Worm (Caenorhabditis elegans) whole organism, L4 larva: ENCODE measurements around the gene B0334.4.

ENCODE experiments used
- F26F4.8 ChIP-seq: fragments of 200-800 bp; sonication (Bioruptor generic); conservative IDR thresholded peaks from 2 replicates; pipeline ENCODE4 v1.3.6; 2022; ENCODE audit warnings: missing genetic modification characterization, missing compliant biosample characterization
- F49E8.2 ChIP-seq: sonication (generic microtip); optimal IDR thresholded peaks from 2 replicates; lab custom pipeline; 2016; ENCODE audit warnings: missing compliant biosample characterization, mild to moderate bottlenecking, missing genetic modification characterization, borderline replicate concordance
- R02D3.7 ChIP-seq: fragments of 150-350 bp; sonication (generic microtip); optimal IDR thresholded peaks from 3 replicates; lab custom pipeline; 2014; ENCODE audit warnings: missing biosample characterization, missing genetic modification characterization
- Y75B8A.6 ChIP-seq: fragments of 200-800 bp; sonication (Bioruptor generic); IDR thresholded peaks from 2 replicates; pipeline ENCODE4 v1.3.6; 2022; ENCODE audit warnings: missing genetic modification reagents, missing genetic modification characterization, missing compliant biosample characterization
- aha-1 ChIP-seq: fragments of 150-350 bp; peaks from one replicate; lab custom pipeline; 2014; ENCODE audit warnings: missing biosample characterization, missing genetic modification characterization
- arid-1 ChIP-seq: fragments of 200-800 bp; sonication (Bioruptor generic); conservative IDR thresholded peaks from 2 replicates; pipeline ENCODE4 v1.3.6; 2022; ENCODE audit warnings: missing genetic modification reagents, missing genetic modification characterization, missing compliant biosample characterization
- ceh-28 ChIP-seq: fragments of 150-350 bp; optimal IDR thresholded peaks from 2 replicates; lab custom pipeline; 2014; ENCODE audit warnings: missing biosample characterization, missing genetic modification reagents, missing genetic modification characterization
- ceh-32 ChIP-seq: sonication (generic microtip); optimal IDR thresholded peaks from 2 replicates; lab custom pipeline; 2016; ENCODE audit warnings: mild to moderate bottlenecking, missing genetic modification characterization, missing compliant biosample characterization; ENCODE audit not compliant: poor library complexity
- ceh-44 ChIP-seq: fragments of 200-800 bp; sonication (Bioruptor generic); IDR thresholded peaks from 2 replicates; pipeline ENCODE4 v1.3.6; 2022; ENCODE audit warnings: missing genetic modification reagents, missing genetic modification characterization, missing compliant biosample characterization
- cey-2 ChIP-seq: sonication (generic microtip); optimal IDR thresholded peaks from 3 replicates; lab custom pipeline; 2017; ENCODE audit warnings: missing genetic modification characterization, mild to moderate bottlenecking, missing compliant biosample characterization, antibody characterized with exemption, borderline replicate concordance; ENCODE audit not compliant: insufficient read depth
- daf-16 ChIP-seq, 3 experiments: sonication (generic microtip); optimal IDR thresholded peaks; 2 replicates each; lab custom pipeline; 2016 to 2017; ENCODE audit warnings: missing genetic modification characterization in 3 of 3, missing genetic modification reagents in 3 of 3, mild to moderate bottlenecking in 2 of 3, missing compliant biosample characterization in 2 of 3, missing biosample characterization in 1 of 3, moderate library complexity in 1 of 3
- daf-19 ChIP-seq: fragments of 200-800 bp; sonication (Bioruptor generic); conservative IDR thresholded peaks from 2 replicates; pipeline ENCODE4 v1.3.6; 2022; ENCODE audit warnings: missing genetic modification characterization, missing compliant biosample characterization
- dpl-1 ChIP-seq: fragments of 150-350 bp; optimal IDR thresholded peaks from 2 replicates; lab custom pipeline; 2014; ENCODE audit warnings: missing biosample characterization, missing genetic modification reagents, missing genetic modification characterization
- duxl-1 ChIP-seq: sonication (generic microtip); optimal IDR thresholded peaks from 2 replicates; lab custom pipeline; 2016; ENCODE audit warnings: mild to moderate bottlenecking, missing genetic modification characterization, moderate library complexity, missing compliant biosample characterization; ENCODE audit not compliant: poor library complexity
- egl-27 ChIP-seq: sonication (generic microtip); optimal IDR thresholded peaks from 3 replicates; lab custom pipeline; 2017; ENCODE audit warnings: missing biosample characterization, missing genetic modification reagents, missing genetic modification characterization
- egl-43 ChIP-seq: fragments of 200-800 bp; sonication (Bioruptor generic); IDR thresholded peaks from 2 replicates; pipeline ENCODE4 v1.3.6; 2022; ENCODE audit warnings: missing genetic modification reagents, missing genetic modification characterization, missing compliant biosample characterization
- gei-8 ChIP-seq: fragments of 200-800 bp; sonication (Bioruptor generic); optimal IDR thresholded peaks from 2 replicates; lab custom pipeline; 2018; ENCODE audit warnings: mild to moderate bottlenecking, missing genetic modification characterization, missing compliant biosample characterization
- hif-1 ChIP-seq, 2 experiments: sonication (generic microtip); optimal IDR thresholded peaks; 2 replicates each; lab custom pipeline; 2016 to 2017; ENCODE audit warnings: missing compliant biosample characterization in 2 of 2, missing genetic modification characterization in 2 of 2, missing genetic modification reagents in 2 of 2, missing genotype in 2 of 2, mild to moderate bottlenecking in 1 of 2
- hlh-11 ChIP-seq: fragments of 200-800 bp; sonication (Bioruptor generic); optimal IDR thresholded peaks from 2 replicates; lab custom pipeline; 2018; ENCODE audit warnings: mild to moderate bottlenecking, missing genetic modification characterization, missing compliant biosample characterization
- hlh-30 ChIP-seq: sonication (generic microtip); optimal IDR thresholded peaks from 2 replicates; lab custom pipeline; 2017; ENCODE audit warnings: antibody characterized with exemption, mild to moderate bottlenecking, missing genetic modification characterization, missing compliant biosample characterization; ENCODE audit not compliant: insufficient read depth
- lin-29 ChIP-seq: fragments of 200-800 bp; sonication (Bioruptor generic); IDR thresholded peaks from 2 replicates; pipeline ENCODE4 v1.3.6; 2022; ENCODE audit warnings: missing genetic modification reagents, missing genetic modification characterization, missing compliant biosample characterization
- lsy-2 ChIP-seq, 2 experiments: fragments of 150-350 bp in 1 of 2; sonication (generic microtip) in 1 of 2; optimal IDR thresholded peaks; 2 replicates each; lab custom pipeline; 2014 to 2017; ENCODE audit warnings: missing biosample characterization in 2 of 2, missing genetic modification characterization in 2 of 2
- madf-9 ChIP-seq: fragments of 200-800 bp; sonication (Bioruptor generic); conservative IDR thresholded peaks from 2 replicates; pipeline ENCODE4 v1.3.6; 2022; ENCODE audit warnings: missing genetic modification reagents, missing genetic modification characterization, missing compliant biosample characterization
- mdl-1 ChIP-seq, 2 experiments: fragments of 150-350 bp in 1 of 2; sonication (generic microtip) in 1 of 2; optimal IDR thresholded peaks; 2 replicates each; lab custom pipeline; 2014 to 2017; ENCODE audit warnings: missing biosample characterization in 2 of 2, missing genetic modification characterization in 2 of 2
- mep-1 ChIP-seq: fragments of 150-350 bp; sonication (generic microtip); optimal IDR thresholded peaks from 3 replicates; lab custom pipeline; 2014; ENCODE audit warnings: missing biosample characterization, missing genetic modification characterization
- mes-2 ChIP-seq: sonication (generic microtip); optimal IDR thresholded peaks from 2 replicates; lab custom pipeline; 2016; ENCODE audit warnings: missing genotype, mild to moderate bottlenecking, missing genetic modification characterization, missing compliant biosample characterization; ENCODE audit not compliant: poor library complexity, severe bottlenecking
- mxl-3 ChIP-seq: fragments of 200-800 bp; sonication (Bioruptor generic); optimal IDR thresholded peaks from 2 replicates; lab custom pipeline; 2018; ENCODE audit warnings: mild to moderate bottlenecking, missing genetic modification characterization, missing compliant biosample characterization
- nhr-10 ChIP-seq: fragments of 150-350 bp; optimal IDR thresholded peaks from 2 replicates; lab custom pipeline; 2014; ENCODE audit warnings: missing biosample characterization, missing genetic modification characterization
- nhr-102 ChIP-seq: sonication (generic microtip); optimal IDR thresholded peaks from 2 replicates; lab custom pipeline; 2016; ENCODE audit warnings: mild to moderate bottlenecking, missing genetic modification characterization, moderate library complexity, missing compliant biosample characterization
- nhr-25 ChIP-seq: sonication (generic microtip); optimal IDR thresholded peaks from 2 replicates; lab custom pipeline; 2017; ENCODE audit warnings: missing genetic modification characterization, mild to moderate bottlenecking, missing compliant biosample characterization, antibody characterized with exemption, moderate library complexity, borderline replicate concordance; ENCODE audit not compliant: insufficient read depth
- nhr-42 ChIP-seq: fragments of 200-800 bp; sonication (Bioruptor generic); IDR thresholded peaks from 2 replicates; pipeline ENCODE4 v1.3.6; 2022; ENCODE audit warnings: missing genetic modification characterization, missing compliant biosample characterization
- nhr-6 ChIP-seq: fragments of 150-350 bp; optimal IDR thresholded peaks from 2 replicates; lab custom pipeline; 2014; ENCODE audit warnings: missing biosample characterization, missing genetic modification characterization
- php-3 ChIP-seq: fragments of 200-800 bp; sonication (Bioruptor generic); IDR thresholded peaks from 2 replicates; pipeline ENCODE4 v1.3.6; 2022; ENCODE audit warnings: missing genetic modification reagents, missing genetic modification characterization, missing compliant biosample characterization
- rbr-2 ChIP-seq: sonication (generic microtip); optimal IDR thresholded peaks from 2 replicates; lab custom pipeline; 2016; ENCODE audit warnings: missing genotype, missing genetic modification characterization, missing compliant biosample characterization
- saeg-2 ChIP-seq: fragments of 200-800 bp; sonication (Bioruptor generic); IDR thresholded peaks from 2 replicates; pipeline ENCODE4 v1.3.6; 2022; ENCODE audit warnings: missing genetic modification reagents, missing genetic modification characterization, missing compliant biosample characterization
- skn-1 ChIP-seq: fragments of 150-350 bp; optimal IDR thresholded peaks from 2 replicates; lab custom pipeline; 2014; ENCODE audit warnings: missing biosample characterization, missing genetic modification characterization
- snpc-1.2 ChIP-seq: fragments of 200-800 bp; sonication (Bioruptor generic); IDR thresholded peaks from 2 replicates; pipeline ENCODE4 v1.3.6; 2022; ENCODE audit warnings: missing genetic modification reagents, missing genetic modification characterization, missing compliant biosample characterization
- spr-1 ChIP-seq: sonication (generic microtip); optimal IDR thresholded peaks from 2 replicates; lab custom pipeline; 2016; ENCODE audit warnings: mild to moderate bottlenecking, missing genetic modification characterization, missing compliant biosample characterization
- spr-3 ChIP-seq: fragments of 200-800 bp; sonication (Bioruptor generic); optimal IDR thresholded peaks from 2 replicates; lab custom pipeline; 2018; ENCODE audit warnings: mild to moderate bottlenecking, missing genetic modification characterization, missing compliant biosample characterization
- unc-130 ChIP-seq: sonication (generic microtip); optimal IDR thresholded peaks from 2 replicates; lab custom pipeline; 2016; ENCODE audit warnings: missing genetic modification reagents, missing genetic modification characterization, missing compliant biosample characterization
- unc-62 ChIP-seq, 3 experiments: fragments of 150-350 bp in 1 of 3; sonication (generic microtip); optimal IDR thresholded peaks in 2 of 3; peaks in 1 of 3; 1 replicate in 1 of 3; 2 replicates in 2 of 3; lab custom pipeline; 2014 to 2017; ENCODE audit warnings: missing biosample characterization in 3 of 3, missing genetic modification characterization in 3 of 3, missing genetic modification reagents in 3 of 3, missing genotype in 1 of 3
- zfp-2 ChIP-seq: sonication (generic microtip); optimal IDR thresholded peaks from 2 replicates; lab custom pipeline; 2016; ENCODE audit warnings: mild to moderate bottlenecking, missing genetic modification characterization, missing compliant biosample characterization
- zfp-3 ChIP-seq: fragments of 200-800 bp; sonication (Bioruptor generic); conservative IDR thresholded peaks from 2 replicates; pipeline ENCODE4 v1.3.6; 2022; ENCODE audit warnings: missing genetic modification reagents, missing genetic modification characterization, missing compliant biosample characterization
- zip-2 ChIP-seq: fragments of 150-350 bp; optimal IDR thresholded peaks from 2 replicates; lab custom pipeline; 2014; ENCODE audit warnings: missing biosample characterization, missing genetic modification characterization
- ztf-7 ChIP-seq: fragments of 150-350 bp; optimal IDR thresholded peaks from 2 replicates; lab custom pipeline; 2014; ENCODE audit warnings: missing biosample characterization, missing genetic modification characterization

Gene B0334.4

ce11 chrII:11463899-11464298 is 31.6 kb upstream of the B0334.4 start:
- TF ChIP-seq spr-3 (GFP tag; lab: Kevin White, UChicago) (no peak), ceh-44 (no peak), lin-29 (no peak), R02D3.7 (tag; lab: Kevin White, UChicago) (peak; percentile 72), mes-2 (tag; lab: Kevin White, UChicago) (peak; percentile 76), daf-19 (GFP tag; lab: Robert Waterston, UW) (no peak), unc-130 (GFP tag; lab: Kevin White, UChicago) (peak; percentile 5), mxl-3 (no peak), Y75B8A.6 (GFP tag; lab: Robert Waterston, UW) (no peak), cey-2 (no peak), nhr-42 (GFP tag; lab: Robert Waterston, UW) (no peak), zfp-3 (GFP tag; lab: Robert Waterston, UW) (no peak), zip-2 (tag; lab: Kevin White, UChicago) (no peak), madf-9 (GFP tag; lab: Robert Waterston, UW) (no peak), F26F4.8 (GFP tag; lab: Robert Waterston, UW) (no peak), egl-27 (no peak)

ce11 chrII:11464427-11464944 is 31.0 kb upstream of the B0334.4 start, which contains the start of the genes aars-1 and rga-1:
TSS of gene aars-1 (minus strand) at chrII:11464497.
TSS of gene rga-1 (plus strand) at chrII:11464894.
- no peak for TF ChIP-seq snpc-1.2 (GFP tag; lab: Robert Waterston, UW)
- peak; percentile 54 for TF ChIP-seq zip-2 (tag; lab: Kevin White, UChicago)
- no peak for TF ChIP-seq zfp-2 (tag; lab: Kevin White, UChicago)
- peak; percentile 96 for TF ChIP-seq aha-1 (tag; lab: Kevin White, UChicago)
- 0 out of 2 replicates have a peak, but pooled peaks have one; percentile 12 for TF ChIP-seq arid-1 (GFP tag; lab: Robert Waterston, UW)
- peak; percentile 67 for TF ChIP-seq mep-1
- no peak for TF ChIP-seq ztf-7 (tag; lab: Kevin White, UChicago)
- peak; percentile 31 for TF ChIP-seq nhr-10
- TF ChIP-seq nhr-102 (tag; lab: Kevin White, UChicago) = peak; percentile 30
- TF ChIP-seq daf-19 (GFP tag; lab: Robert Waterston, UW) = no peak
- TF ChIP-seq mdl-1 (tag; optimal IDR thresholded peaks at IDR 0.05; lab: Kevin White, UChicago) = peak in 1 of 2 experiments; percentile 82
- peak in 1 of 2 experiments; percentile 19 for TF ChIP-seq hif-1 (tag; optimal IDR thresholded peaks at IDR 0.05; lab: Kevin White, UChicago)
- TF ChIP-seq duxl-1 (tag; lab: Kevin White, UChicago) = no peak
- no peak for TF ChIP-seq nhr-25 (tag; lab: Kevin White, UChicago)
- peak in 1 of 2 experiments; percentile 3 for TF ChIP-seq daf-16 (GFP tag; optimal IDR thresholded peaks at IDR 0.05; lab: Kevin White, UChicago)
- peak; percentile 68 for TF ChIP-seq daf-16 (tag; optimal IDR thresholded peaks at IDR 0.05; lab: Kevin White, UChicago)
- 0 out of 2 replicates have a peak, but pooled peaks have one; percentile 23 for TF ChIP-seq saeg-2 (GFP tag; lab: Robert Waterston, UW)
- peak; percentile 94 for TF ChIP-seq hlh-11 (tag; lab: Kevin White, UChicago)
- no peak for TF ChIP-seq egl-43 (GFP tag; lab: Robert Waterston, UW)
- TF ChIP-seq skn-1 (tag; lab: Kevin White, UChicago) = no peak
- TF ChIP-seq rbr-2 (tag; lab: Kevin White, UChicago) = peak; percentile 30
- TF ChIP-seq F26F4.8 (GFP tag; lab: Robert Waterston, UW) = no peak
- TF ChIP-seq hlh-30 = peak; percentile 89
- TF ChIP-seq mes-2 (tag; lab: Kevin White, UChicago) = peak; percentile 79
- peak; percentile 91 for TF ChIP-seq mxl-3
- TF ChIP-seq nhr-6 (tag; lab: Kevin White, UChicago) = peak; percentile 51
- peak; percentile 74 for TF ChIP-seq php-3 (GFP tag; lab: Robert Waterston, UW)
- TF ChIP-seq spr-1 (tag; lab: Kevin White, UChicago) = peak; percentile 60
- TF ChIP-seq gei-8 (GFP tag; lab: Kevin White, UChicago) = no peak
- TF ChIP-seq ceh-32 (tag; lab: Kevin White, UChicago) = no peak
- peak; percentile 11 for TF ChIP-seq ceh-28
- TF ChIP-seq lsy-2 (tag; optimal IDR thresholded peaks at IDR 0.05; lab: Kevin White, UChicago) = peak in 1 of 2 experiments; percentile 72
- peak in 1 of 2 experiments; percentile 97 for TF ChIP-seq unc-62 (GFP tag; optimal IDR thresholded peaks at IDR 0.05 in 1 of 2; lab: Kevin White, UChicago)
- no peak for TF ChIP-seq unc-62 (tag; optimal IDR thresholded peaks at IDR 0.05; lab: Kevin White, UChicago)
- TF ChIP-seq F49E8.2 (tag; lab: Kevin White, UChicago) = no peak
- TF ChIP-seq dpl-1 = peak; percentile 54
- no peak for TF ChIP-seq madf-9 (GFP tag; lab: Robert Waterston, UW)
